Worm (Caenorhabditis elegans): ENCODE results near the gene T15H9.4.
"Not testable (repeated sequence)": the region's sequence is repeated elsewhere in the genome, so short reads cannot be mapped to it uniquely, and the experiment has no call there.

DNA sequence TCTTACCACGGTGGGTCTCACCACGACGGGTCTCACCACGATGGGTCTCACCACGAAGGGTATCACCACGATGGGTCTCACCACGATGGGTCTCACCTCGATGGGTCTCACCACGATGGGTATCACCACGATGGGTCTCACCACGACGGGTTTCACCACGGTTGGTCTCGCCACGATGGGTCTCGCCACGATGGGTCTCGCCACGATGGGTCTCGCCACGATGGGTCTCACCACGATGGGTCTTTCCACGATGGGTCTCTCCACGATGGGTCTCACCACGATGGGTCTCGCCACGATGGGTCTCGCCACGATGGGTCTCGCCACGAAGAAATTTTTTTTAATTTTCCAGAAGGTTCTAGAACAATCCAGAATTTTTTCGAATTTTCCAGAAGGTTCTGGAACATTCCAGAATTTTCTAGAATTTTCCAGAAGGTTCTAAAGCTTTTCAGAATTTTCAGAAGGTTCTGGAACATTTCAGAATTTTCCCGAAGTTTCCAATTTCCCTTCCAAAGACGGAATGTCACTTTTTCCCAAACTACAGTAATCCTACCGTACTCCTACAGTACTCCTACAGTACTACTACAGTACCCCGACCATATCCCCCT lies 22.4 kb downstream of the T15H9.4 start:
- TF ChIP-seq ceh-20 (GFP tag; IDR thresholded peaks at IDR 0.05); ama-1 (optimal IDR thresholded peaks at IDR 0.05); egl-27 (tag; optimal IDR thresholded peaks at IDR 0.05); unc-39 (tag; optimal IDR thresholded peaks at IDR 0.05); zfp-3 (GFP tag; conservative IDR thresholded peaks at IDR 0.05); ceh-82 (tag; optimal IDR thresholded peaks at IDR 0.05); F26F4.8 (GFP tag; conservative IDR thresholded peaks at IDR 0.05); nhr-76 (tag; optimal IDR thresholded peaks at IDR 0.05); vab-7 (GFP tag; IDR thresholded peaks at IDR 0.05); unc-130 (GFP tag; optimal IDR thresholded peaks at IDR 0.05); nhr-25 (tag; optimal IDR thresholded peaks at IDR 0.05; ENCODE audit: borderline replicate concordance, insufficient read depth); ceh-62 (tag; optimal IDR thresholded peaks at IDR 0.05); zag-1 (tag; optimal IDR thresholded peaks at IDR 0.05): not testable (repeated sequence)

All from whole organism, L4 larva.